Worm (Caenorhabditis elegans) whole organism, L4/young adult: ENCODE data around the gene sid-2.

Source experiments
- W03F9.2 ChIP-seq: fragments of 150-350 bp; optimal IDR thresholded peaks from 2 replicates; lab custom pipeline; 2014; ENCODE audit warnings: missing biosample characterization, missing genetic modification characterization
- dao-5 ChIP-seq: sonication (generic microtip); optimal IDR thresholded peaks from 2 replicates; lab custom pipeline; 2016; ENCODE audit warnings: missing genotype, missing genetic modification characterization, moderate library complexity, missing compliant biosample characterization
- him-1 ChIP-seq: sonication (generic microtip); optimal IDR thresholded peaks from 2 replicates; lab custom pipeline; 2016; ENCODE audit warnings: missing genotype, missing genetic modification reagents, missing genetic modification characterization, missing compliant biosample characterization

sid-2 gene

ce11 chrIII:13713807-13714206 lies 34.6 kb downstream of the sid-2 start:
- TF ChIP-seq him-1, result no peak
- TF ChIP-seq W03F9.2 (tag; lab: Kevin White, UChicago), result no peak
- TF ChIP-seq dao-5 (tag; lab: Kevin White, UChicago), result no peak

ce11 chrIII:13714950-13715349 lies 35.7 kb downstream of the sid-2 start:
- TF ChIP-seq dao-5 (tag; lab: Kevin White, UChicago) (no peak), W03F9.2 (tag; lab: Kevin White, UChicago) (no peak), him-1 (no peak)

- no peak for TF ChIP-seq dao-5 (tag; lab: Kevin White, UChicago)
- no peak for TF ChIP-seq him-1
- no peak for TF ChIP-seq W03F9.2 (tag; lab: Kevin White, UChicago)
These were observed 37.0 kb downstream of the sid-2 start for ce11 chrIII:13716266-13716665.

- TF ChIP-seq W03F9.2 (tag; lab: Kevin White, UChicago) (no peak), dao-5 (tag; lab: Kevin White, UChicago) (no peak), him-1 (no peak)
These were observed 37.6 kb downstream of the sid-2 start for ce11 chrIII:13716831-13717230.

- no peak for TF ChIP-seq W03F9.2 (tag; lab: Kevin White, UChicago)
- no peak for TF ChIP-seq dao-5 (tag; lab: Kevin White, UChicago)
- TF ChIP-seq him-1, result no peak
These were observed 38.3 kb downstream of the sid-2 start for ce11 chrIII:13717505-13717904.

- TF ChIP-seq W03F9.2 (tag; lab: Kevin White, UChicago) (no peak), him-1 (no peak), dao-5 (tag; lab: Kevin White, UChicago) (no peak)
These were observed 39.2 kb downstream of the sid-2 start for ce11 chrIII:13718403-13718969.

- TF ChIP-seq W03F9.2 (tag; lab: Kevin White, UChicago) (no peak), him-1 (no peak), dao-5 (tag; lab: Kevin White, UChicago) (no peak)
These were observed 40.1 kb downstream of the sid-2 start for ce11 chrIII:13719247-13719758.

ce11 chrIII:13720190-13720741 lies 41.0 kb downstream of the sid-2 start:
- TF ChIP-seq dao-5 (tag; lab: Kevin White, UChicago), result no peak
- TF ChIP-seq W03F9.2 (tag; lab: Kevin White, UChicago), result no peak

- TF ChIP-seq him-1 (no peak), W03F9.2 (tag; lab: Kevin White, UChicago) (no peak), dao-5 (tag; lab: Kevin White, UChicago) (no peak)
These were observed 41.8 kb downstream of the sid-2 start for ce11 chrIII:13721066-13721465.

- TF ChIP-seq him-1 (no peak), dao-5 (tag; lab: Kevin White, UChicago) (no peak), W03F9.2 (tag; lab: Kevin White, UChicago) (no peak)
These were observed 42.7 kb downstream of the sid-2 start for ce11 chrIII:13721944-13722343.

ce11 chrIII:13722387-13723122 lies 43.3 kb downstream of the sid-2 start:
- no peak for TF ChIP-seq dao-5 (tag; lab: Kevin White, UChicago)
- no peak for TF ChIP-seq him-1
- TF ChIP-seq W03F9.2 (tag; lab: Kevin White, UChicago), result no peak

ce11 chrIII:13724018-13724892 lies 45.0 kb downstream of the sid-2 start:
- TF ChIP-seq dao-5 (tag; lab: Kevin White, UChicago) (no peak), W03F9.2 (tag; lab: Kevin White, UChicago) (no peak), him-1 (peak; percentile 33)

- TF ChIP-seq W03F9.2 (tag; lab: Kevin White, UChicago) (no peak), dao-5 (tag; lab: Kevin White, UChicago) (no peak), him-1 (no peak)
These were observed 50.5 kb downstream of the sid-2 start for ce11 chrIII:13729760-13730159.
